Worm (Caenorhabditis elegans): ENCODE data around the gene C25F9.6.

C25F9.6 gene

DNA sequence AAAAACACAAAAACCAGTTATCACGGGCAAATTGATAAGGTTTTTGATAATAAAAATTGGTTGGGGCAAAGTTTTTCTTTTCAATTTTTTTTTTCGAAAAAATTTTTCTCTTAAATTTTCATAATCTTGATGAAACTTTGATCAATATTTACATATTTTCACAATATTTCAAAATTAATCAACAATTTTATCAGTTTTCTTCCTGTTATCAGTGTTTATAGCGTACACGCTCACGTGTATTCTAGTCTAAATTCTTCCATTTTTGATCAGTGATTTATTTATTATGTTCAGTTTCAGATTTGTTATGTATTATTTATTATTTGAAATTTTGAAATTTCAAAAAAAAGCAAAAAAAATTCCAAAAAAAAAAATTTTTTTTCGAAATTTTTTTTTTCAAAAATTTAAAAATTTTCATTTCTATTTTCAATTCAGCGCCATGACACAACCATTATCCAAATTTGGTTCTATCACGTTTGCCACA is 28.1 kb downstream of the C25F9.6 start, which contains the start of gene nceh-1:
Gene nceh-1, plus strand, starts transcription at position 431 of the 481 bp plus-strand sequence.
- TF ChIP-seq tab-1 (GFP tag; IDR thresholded peaks at IDR 0.05), result no peak
- no peak for TF ChIP-seq cog-1 (tag; optimal IDR thresholded peaks at IDR 0.05)
- TF ChIP-seq ztf-23 (GFP tag; IDR thresholded peaks at IDR 0.05), result no peak
- no peak for TF ChIP-seq flt-1 (GFP tag; IDR thresholded peaks at IDR 0.05)
- TF ChIP-seq ref-1 (GFP tag; conservative IDR thresholded peaks at IDR 0.05), result no peak
- TF ChIP-seq med-1 (GFP tag; optimal IDR thresholded peaks at IDR 0.05; ENCODE audit: insufficient read depth), result no peak
- no peak for TF ChIP-seq klf-2 (GFP tag; conservative IDR thresholded peaks at IDR 0.05)
- TF ChIP-seq T22C8.4 (GFP tag; IDR thresholded peaks at IDR 0.05), result no peak
- no peak for TF ChIP-seq ztf-29 (GFP tag; IDR thresholded peaks at IDR 0.05)

ce11 chrV:19371777-19372176 is 33.3 kb downstream of the C25F9.6 start:
- TF ChIP-seq T22C8.4 (GFP tag; IDR thresholded peaks at IDR 0.05) (0 out of 2 replicates have a peak, but pooled peaks have one; percentile 3), ref-1 (GFP tag; conservative IDR thresholded peaks at IDR 0.05) (no peak)

ce11 chrV:19371253-19371652 is 33.9 kb downstream of the C25F9.6 start, which contains the start of gene Y43F8A.2:
TSS of gene Y43F8A.2 (plus strand) at chrV:19371553.
- TF ChIP-seq cog-1 (tag; optimal IDR thresholded peaks at IDR 0.05) (no peak), flt-1 (GFP tag; IDR thresholded peaks at IDR 0.05) (no peak), tab-1 (GFP tag; IDR thresholded peaks at IDR 0.05) (no peak), T22C8.4 (GFP tag; IDR thresholded peaks at IDR 0.05) (peak; percentile 10; the same call in 1 of the 2 replicates), ztf-29 (GFP tag; IDR thresholded peaks at IDR 0.05) (no peak)

DNA sequence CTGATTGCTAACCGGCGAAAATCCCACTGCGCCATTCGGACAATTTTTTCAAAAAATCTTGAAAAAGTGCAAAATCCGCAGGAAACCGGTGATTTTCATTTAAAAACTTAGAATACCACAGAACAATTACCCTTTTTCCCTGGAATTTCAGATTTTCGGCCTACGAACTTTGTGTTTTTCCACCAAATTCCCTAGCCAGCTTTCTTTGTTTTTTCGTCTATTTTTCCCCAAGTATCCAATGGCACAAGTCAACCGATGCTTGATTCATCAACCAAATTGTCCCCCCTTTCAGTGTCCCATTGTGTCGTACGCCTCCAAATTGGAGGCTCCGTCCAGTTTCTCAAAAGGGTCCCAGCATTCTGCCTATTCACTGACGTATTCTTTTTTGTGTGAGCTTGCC is 34.9 kb downstream of the C25F9.6 start, which contains the start of gene Y43F8A.1:
Gene Y43F8A.1, plus strand, starts transcription at position 301 of the 400 bp plus-strand sequence.
- TF ChIP-seq flt-1 (GFP tag; IDR thresholded peaks at IDR 0.05), result no peak
- TF ChIP-seq klf-2 (GFP tag; conservative IDR thresholded peaks at IDR 0.05), result no peak
- no peak for TF ChIP-seq tab-1 (GFP tag; IDR thresholded peaks at IDR 0.05)
- TF ChIP-seq ztf-29 (GFP tag; IDR thresholded peaks at IDR 0.05), result no peak
- TF ChIP-seq ref-1 (GFP tag; conservative IDR thresholded peaks at IDR 0.05), result no peak
- no peak for TF ChIP-seq med-1 (GFP tag; optimal IDR thresholded peaks at IDR 0.05; ENCODE audit: insufficient read depth)
- no peak for TF ChIP-seq T22C8.4 (GFP tag; IDR thresholded peaks at IDR 0.05)
- TF ChIP-seq ztf-23 (GFP tag; IDR thresholded peaks at IDR 0.05), result no peak
- TF ChIP-seq cog-1 (tag; optimal IDR thresholded peaks at IDR 0.05), result no peak

- TF ChIP-seq ref-1 (GFP tag; conservative IDR thresholded peaks at IDR 0.05), result no peak
- TF ChIP-seq cog-1 (tag; optimal IDR thresholded peaks at IDR 0.05), result no peak
- no peak for TF ChIP-seq klf-2 (GFP tag; conservative IDR thresholded peaks at IDR 0.05)
- no peak for TF ChIP-seq T22C8.4 (GFP tag; IDR thresholded peaks at IDR 0.05)
- no peak for TF ChIP-seq flt-1 (GFP tag; IDR thresholded peaks at IDR 0.05)
- no peak for TF ChIP-seq med-1 (GFP tag; optimal IDR thresholded peaks at IDR 0.05; ENCODE audit: insufficient read depth)
- TF ChIP-seq tab-1 (GFP tag; IDR thresholded peaks at IDR 0.05), result no peak
- no peak for TF ChIP-seq ztf-29 (GFP tag; IDR thresholded peaks at IDR 0.05)
- TF ChIP-seq ztf-23 (GFP tag; IDR thresholded peaks at IDR 0.05), result no peak
Measured at ce11 chrV:19362568-19362967, 42.6 kb downstream of the C25F9.6 start, which contains the start of gene C14B4.2. TSS of gene C14B4.2 (minus strand) at chrV:19362668.

- TF ChIP-seq klf-2 (GFP tag; conservative IDR thresholded peaks at IDR 0.05), result no peak
- TF ChIP-seq ref-1 (GFP tag; conservative IDR thresholded peaks at IDR 0.05), result no peak
- no peak; the same call in 1 of the 2 replicates for TF ChIP-seq flt-1 (GFP tag; IDR thresholded peaks at IDR 0.05)
- TF ChIP-seq ztf-23 (GFP tag; IDR thresholded peaks at IDR 0.05), result no peak
Measured at ce11 chrV:19358039-19358438, 47.1 kb downstream of the C25F9.6 start.

DNA sequence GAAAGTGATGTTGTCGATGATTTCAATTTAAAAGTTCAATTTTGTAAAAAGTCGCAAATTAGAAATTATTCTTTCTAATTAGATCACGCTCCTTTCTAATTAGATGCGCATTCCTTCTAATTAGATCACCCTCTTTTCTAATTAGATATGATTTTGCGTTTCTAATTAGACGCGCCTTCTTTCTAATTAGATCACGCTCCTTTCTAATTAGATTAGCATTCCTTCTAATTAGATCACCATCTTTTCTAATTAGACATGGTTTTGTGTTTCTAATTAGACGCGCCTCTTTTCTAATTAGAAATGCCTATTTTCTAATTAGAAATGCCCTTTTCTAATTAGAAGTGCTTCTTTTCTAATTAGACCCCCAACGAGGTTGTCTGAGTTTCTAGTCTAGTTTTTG is 48.4 kb downstream of the C25F9.6 start:
- TF ChIP-seq ztf-29 (GFP tag; IDR thresholded peaks at IDR 0.05), result no peak
- TF ChIP-seq klf-2 (GFP tag; conservative IDR thresholded peaks at IDR 0.05), result no peak
- TF ChIP-seq tab-1 (GFP tag; IDR thresholded peaks at IDR 0.05), result no peak

- TF ChIP-seq ztf-29 (GFP tag; IDR thresholded peaks at IDR 0.05) (no peak), ztf-23 (GFP tag; IDR thresholded peaks at IDR 0.05) (no peak), tab-1 (GFP tag; IDR thresholded peaks at IDR 0.05) (no peak), ref-1 (GFP tag; conservative IDR thresholded peaks at IDR 0.05) (no peak), med-1 (GFP tag; optimal IDR thresholded peaks at IDR 0.05; ENCODE audit: insufficient read depth) (no peak), klf-2 (GFP tag; conservative IDR thresholded peaks at IDR 0.05) (no peak), cog-1 (tag; optimal IDR thresholded peaks at IDR 0.05) (no peak), T22C8.4 (GFP tag; IDR thresholded peaks at IDR 0.05) (no peak), flt-1 (GFP tag; IDR thresholded peaks at IDR 0.05) (no peak)
Measured at ce11 chrV:19355219-19355618, 49.9 kb downstream of the C25F9.6 start.

DNA sequence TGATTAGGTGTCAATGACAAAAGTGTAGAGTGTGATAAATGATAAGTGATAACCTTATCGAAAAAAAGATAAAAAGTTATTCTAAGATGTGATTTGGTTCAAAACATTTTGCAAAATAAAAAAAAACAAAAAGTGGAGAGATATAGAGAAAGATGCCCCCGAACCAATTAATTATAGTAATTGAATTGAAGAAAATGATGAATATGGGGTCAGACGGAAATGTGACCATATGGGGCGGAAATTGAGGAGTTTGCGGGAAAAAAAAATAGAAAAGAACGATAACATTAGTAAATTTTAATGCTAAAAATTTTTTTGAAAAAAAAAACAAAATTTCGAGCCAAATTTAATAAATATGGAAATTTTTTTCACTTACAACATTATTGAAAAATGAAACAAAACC is 50.6 kb downstream of the C25F9.6 start:
- TF ChIP-seq tab-1 (GFP tag; IDR thresholded peaks at IDR 0.05) (no peak), med-1 (GFP tag; optimal IDR thresholded peaks at IDR 0.05; ENCODE audit: insufficient read depth) (no peak), ztf-23 (GFP tag; IDR thresholded peaks at IDR 0.05) (no peak), ztf-29 (GFP tag; IDR thresholded peaks at IDR 0.05) (no peak), T22C8.4 (GFP tag; IDR thresholded peaks at IDR 0.05) (no peak), ref-1 (GFP tag; conservative IDR thresholded peaks at IDR 0.05) (no peak), cog-1 (tag; optimal IDR thresholded peaks at IDR 0.05) (no peak), flt-1 (GFP tag; IDR thresholded peaks at IDR 0.05) (no peak)
